Worm (Caenorhabditis elegans): ENCODE measurements around the gene F57H12.6.

- TF ChIP-seq ZK546.5 (tag; optimal IDR thresholded peaks at IDR 0.05): no peak
- no peak for TF ChIP-seq ceh-28 (tag; optimal IDR thresholded peaks at IDR 0.05)
- no peak for TF ChIP-seq nhr-77 (tag; optimal IDR thresholded peaks at IDR 0.05)
These were observed 6.9 kb upstream of the F57H12.6 start for ce11 chrIV:7983021-7983420.

Data from whole organism, L3 larva.